Fruit fly (Drosophila melanogaster) whole organism, embryonic: ENCODE results near the gene CG31125.
A peak's percentile ranks its signal among the peaks of the same experiment; 100 is the strongest.

Experiments
- C15 ChIP-seq: fragments of 200-800 bp; sonication (Bioruptor generic); IDR thresholded peaks from 3 replicates; pipeline ENCODE4 v1.3.6; 2022; ENCODE audit warnings: missing biosample characterization, missing genetic modification characterization
- CG10431 ChIP-seq: fragments of 200-800 bp; sonication (Bioruptor generic); optimal IDR thresholded peaks from 3 replicates; lab custom pipeline; 2018; ENCODE audit warnings: missing biosample characterization, mild to moderate bottlenecking, missing genetic modification characterization
- CG10462 ChIP-seq: fragments of 200-800 bp; sonication (Bioruptor generic); optimal IDR thresholded peaks from 2 replicates; lab custom pipeline; 2016; ENCODE audit warnings: missing biosample characterization, missing genetic modification characterization
- CG11085 ChIP-seq: fragments of 200-800 bp; sonication (Bioruptor generic); IDR thresholded peaks from 2 replicates; pipeline ENCODE4 v1.3.6; 2022; ENCODE audit warnings: missing biosample characterization, missing genetic modification characterization
- CG16813 ChIP-seq: fragments of 200-800 bp; sonication (Bioruptor generic); IDR thresholded peaks from 3 replicates; pipeline ENCODE4 v1.3.6; 2022; ENCODE audit warnings: missing biosample characterization, missing genetic modification characterization; ENCODE audit not compliant: partially characterized antibody
- CG17361 ChIP-seq: fragments of 200-800 bp; sonication (Bioruptor generic); IDR thresholded peaks from 3 replicates; pipeline ENCODE4 v1.3.6; 2022; ENCODE audit warnings: missing biosample characterization, missing genetic modification characterization
- CG17802 ChIP-seq: fragments of 200-800 bp; sonication (Bioruptor generic); optimal IDR thresholded peaks from 2 replicates; lab custom pipeline; 2018; ENCODE audit warnings: missing biosample characterization, mild to moderate bottlenecking, missing genetic modification characterization, moderate library complexity
- CG30403 ChIP-seq: fragments of 200-800 bp; sonication (Bioruptor generic); optimal IDR thresholded peaks from 3 replicates; lab custom pipeline; 2016; ENCODE audit warnings: missing biosample characterization, missing genetic modification characterization
- CG31365 ChIP-seq: fragments of 200-800 bp; sonication (Bioruptor generic); optimal IDR thresholded peaks from 2 replicates; lab custom pipeline; 2018; ENCODE audit warnings: missing biosample characterization, mild to moderate bottlenecking, missing genetic modification characterization
- CG3163 ChIP-seq: fragments of 200-800 bp; sonication (Bioruptor generic); optimal IDR thresholded peaks from 3 replicates; lab custom pipeline; 2016; ENCODE audit warnings: missing biosample characterization, missing genetic modification characterization
- CG43689 ChIP-seq: fragments of 200-800 bp; sonication (Bioruptor generic); IDR thresholded peaks from 2 replicates; pipeline ENCODE4 v1.3.6; 2022; ENCODE audit warnings: missing biosample characterization, missing genetic modification characterization
- CG4424 ChIP-seq: fragments of 200-800 bp; sonication (Bioruptor generic); optimal IDR thresholded peaks from 3 replicates; lab custom pipeline; 2016; ENCODE audit warnings: missing biosample characterization, missing genetic modification characterization
- CG5245 ChIP-seq: fragments of 200-800 bp; sonication (Bioruptor generic); optimal IDR thresholded peaks from 3 replicates; lab custom pipeline; 2016; ENCODE audit warnings: missing biosample characterization, missing genetic modification characterization
- CG6272 ChIP-seq: fragments of 200-800 bp; sonication (Bioruptor generic); IDR thresholded peaks from 2 replicates; pipeline ENCODE4 v1.3.6; 2022; ENCODE audit warnings: missing biosample characterization, missing genetic modification characterization
- CG7786 ChIP-seq: fragments of 200-800 bp; sonication (Bioruptor generic); optimal IDR thresholded peaks from 2 replicates; lab custom pipeline; 2016; ENCODE audit warnings: missing biosample characterization, missing genetic modification characterization
- CG7839 ChIP-seq: fragments of 200-800 bp; sonication (Bioruptor generic); optimal IDR thresholded peaks from 3 replicates; lab custom pipeline; 2018; ENCODE audit warnings: missing biosample characterization, mild to moderate bottlenecking, missing genetic modification characterization, moderate library complexity
- CG8478 ChIP-seq: fragments of >200 bp; optimal IDR thresholded peaks from 2 replicates; lab custom pipeline; 2018
- D19B ChIP-seq: fragments of 200-800 bp; sonication (Bioruptor generic); optimal IDR thresholded peaks from 2 replicates; lab custom pipeline; 2017; ENCODE audit warnings: missing biosample characterization, mild to moderate bottlenecking, missing genetic modification characterization
- Dip3 ChIP-seq: fragments of 200-800 bp; sonication (Bioruptor generic); optimal IDR thresholded peaks from 3 replicates; lab custom pipeline; 2016; ENCODE audit warnings: missing biosample characterization, missing genetic modification characterization
- GATAe ChIP-seq: fragments of 200-800 bp; sonication (Bioruptor generic); conservative IDR thresholded peaks from 2 replicates; pipeline ENCODE4 v1.3.6; 2022; ENCODE audit warnings: missing biosample characterization, missing genetic modification characterization
- Hr39 ChIP-seq: fragments of >200 bp; optimal IDR thresholded peaks from 2 replicates; lab custom pipeline; 2017
- Jarid2 ChIP-seq: fragments of 200-800 bp; sonication (Bioruptor generic); optimal IDR thresholded peaks from 3 replicates; lab custom pipeline; 2017; ENCODE audit warnings: mild to moderate bottlenecking, missing biosample characterization, missing genetic modification reagents, missing genetic modification characterization
- Kr ChIP-seq: fragments of 200-800 bp; sonication (Bioruptor generic); optimal IDR thresholded peaks from 2 replicates; lab custom pipeline; 2017; ENCODE audit warnings: missing biosample characterization, mild to moderate bottlenecking, missing genetic modification characterization
- Lpt ChIP-seq: fragments of >200 bp; optimal IDR thresholded peaks from 2 replicates; lab custom pipeline; 2018; ENCODE audit warnings: missing biosample characterization, missing genetic modification characterization
- MBD-R2 ChIP-seq: fragments of 200-800 bp; sonication (Bioruptor generic); IDR thresholded peaks from 2 replicates; pipeline ENCODE4 v1.3.6; 2022; ENCODE audit warnings: missing biosample characterization, missing genetic modification characterization
- MESR4 ChIP-seq: fragments of 200-800 bp; sonication (Bioruptor generic); optimal IDR thresholded peaks from 2 replicates; lab custom pipeline; 2018; ENCODE audit warnings: missing biosample characterization, mild to moderate bottlenecking, missing genetic modification characterization, moderate library complexity
- Oaz ChIP-seq: fragments of 200-800 bp; sonication (Bioruptor generic); IDR thresholded peaks from 2 replicates; pipeline ENCODE4 v1.3.6; 2022; ENCODE audit warnings: missing biosample characterization, missing genetic modification characterization
- Oli ChIP-seq: fragments of 200-800 bp; sonication (Bioruptor generic); optimal IDR thresholded peaks from 2 replicates; lab custom pipeline; 2018; ENCODE audit warnings: missing biosample characterization, mild to moderate bottlenecking, missing genetic modification characterization, moderate library complexity
- Ptx1 ChIP-seq: fragments of 200-800 bp; sonication (Bioruptor generic); IDR thresholded peaks from 2 replicates; pipeline ENCODE4 v1.3.6; 2022; ENCODE audit warnings: missing biosample characterization, missing genetic modification characterization
- Usf ChIP-seq: fragments of 200-800 bp; sonication (Bioruptor generic); optimal IDR thresholded peaks from 2 replicates; lab custom pipeline; 2017; ENCODE audit warnings: missing genotype, missing biosample characterization, missing genetic modification characterization
- ab ChIP-seq: fragments of 200-800 bp; sonication (Bioruptor generic); optimal IDR thresholded peaks from 2 replicates; lab custom pipeline; 2016; ENCODE audit warnings: missing biosample characterization, missing genetic modification characterization
- cad ChIP-seq: fragments of >200 bp; optimal IDR thresholded peaks from 2 replicates; lab custom pipeline; 2017; ENCODE audit warnings: missing biosample characterization, missing genetic modification characterization
- dpn ChIP-seq, 2 experiments: fragments of 200-800 bp; sonication (Bioruptor generic); optimal IDR thresholded peaks; 3 replicates each; lab custom pipeline; 2016; ENCODE audit warnings: missing biosample characterization in 2 of 2, missing genetic modification characterization in 2 of 2
- dysf ChIP-seq: fragments of 200-800 bp; sonication (Bioruptor generic); IDR thresholded peaks from 3 replicates; pipeline ENCODE4 v1.3.6; 2022; ENCODE audit warnings: missing biosample characterization, missing genetic modification characterization
- exex ChIP-seq: fragments of 200-800 bp; sonication (Bioruptor generic); optimal IDR thresholded peaks from 4 replicates; lab custom pipeline; 2018; ENCODE audit warnings: missing biosample characterization, mild to moderate bottlenecking, missing genetic modification characterization, moderate library complexity
- eyg ChIP-seq: fragments of 200-800 bp; sonication (Bioruptor generic); optimal IDR thresholded peaks from 3 replicates; lab custom pipeline; 2016; ENCODE audit warnings: missing biosample characterization, missing genetic modification characterization
- h ChIP-seq: fragments of >200 bp; optimal IDR thresholded peaks from 2 replicates; lab custom pipeline; 2017
- hth ChIP-seq: fragments of >200 bp; optimal IDR thresholded peaks from 2 replicates; lab custom pipeline; 2017; ENCODE audit warnings: inconsistent platforms
- jigr1 ChIP-seq: fragments of 200-800 bp; sonication (Bioruptor generic); IDR thresholded peaks from 3 replicates; pipeline ENCODE4 v1.3.6; 2022; ENCODE audit warnings: missing biosample characterization, missing genetic modification characterization
- jumu ChIP-seq: fragments of 200-800 bp; sonication (Bioruptor generic); optimal IDR thresholded peaks from 3 replicates; lab custom pipeline; 2016; ENCODE audit warnings: missing biosample characterization, missing genetic modification characterization
- ken ChIP-seq: fragments of 200-800 bp; sonication (Bioruptor generic); IDR thresholded peaks from 3 replicates; pipeline ENCODE4 v1.3.6; 2022; ENCODE audit warnings: missing biosample characterization, missing genetic modification characterization
- klu ChIP-seq: fragments of 200-800 bp; sonication (Bioruptor generic); IDR thresholded peaks from 2 replicates; pipeline ENCODE4 v1.3.6; 2022; ENCODE audit warnings: missing biosample characterization, missing genetic modification characterization
- lola ChIP-seq, 3 experiments: fragments of >200 bp in 2 of 3; fragments of 200-800 bp in 1 of 3; sonication (Bioruptor generic) in 1 of 3; optimal IDR thresholded peaks; 2 replicates each; lab custom pipeline; 2017 to 2019; ENCODE audit warnings: missing biosample characterization in 3 of 3, missing genetic modification characterization in 3 of 3, mild to moderate bottlenecking in 1 of 3, moderate library complexity in 1 of 3
- luna ChIP-seq: fragments of 200-800 bp; sonication (Bioruptor generic); optimal IDR thresholded peaks from 2 replicates; lab custom pipeline; 2016; ENCODE audit warnings: missing biosample characterization, missing genetic modification characterization
- pfk ChIP-seq: fragments of 200-800 bp; sonication (Bioruptor generic); optimal IDR thresholded peaks from 2 replicates; lab custom pipeline; 2018; ENCODE audit warnings: missing biosample characterization, mild to moderate bottlenecking, missing genetic modification characterization, moderate library complexity
- ranshi ChIP-seq: fragments of 200-800 bp; sonication (Bioruptor generic); IDR thresholded peaks from 2 replicates; pipeline ENCODE4 v1.3.6; 2022; ENCODE audit warnings: missing biosample characterization, missing genetic modification characterization
- rib ChIP-seq: fragments of 200-800 bp; sonication (Bioruptor generic); IDR thresholded peaks from 2 replicates; pipeline ENCODE4 v1.3.6; 2022; ENCODE audit warnings: missing biosample characterization, missing genetic modification characterization
- ro ChIP-seq: fragments of 200-800 bp; sonication (Bioruptor generic); IDR thresholded peaks from 2 replicates; pipeline ENCODE4 v1.3.6; 2022; ENCODE audit warnings: missing biosample characterization, missing genetic modification characterization
- sisA ChIP-seq: fragments of 200-800 bp; sonication (Bioruptor generic); IDR thresholded peaks from 2 replicates; pipeline ENCODE4 v1.3.6; 2022; ENCODE audit warnings: missing biosample characterization, missing genetic modification characterization
- slbo ChIP-seq: fragments of 200-800 bp; sonication (Bioruptor generic); IDR thresholded peaks from 2 replicates; pipeline ENCODE4 v1.3.6; 2022; ENCODE audit warnings: missing biosample characterization, missing genetic modification characterization
- stc ChIP-seq: fragments of 200-800 bp; sonication (Bioruptor generic); IDR thresholded peaks from 2 replicates; pipeline ENCODE4 v1.3.6; 2022; ENCODE audit warnings: missing biosample characterization, missing genetic modification characterization
- tx ChIP-seq: fragments of 200-800 bp; sonication (Bioruptor generic); optimal IDR thresholded peaks from 2 replicates; lab custom pipeline; 2016; ENCODE audit warnings: missing biosample characterization, missing genetic modification characterization
- yki ChIP-seq: fragments of >200 bp; optimal IDR thresholded peaks from 3 replicates; lab custom pipeline; 2018
- z ChIP-seq: fragments of 200-800 bp; sonication (Bioruptor generic); IDR thresholded peaks from 3 replicates; pipeline ENCODE4 v1.3.6; 2022; ENCODE audit warnings: missing biosample characterization, missing genetic modification characterization

Gene CG31125

dm6 chr3R:24654770-24655322, at the start of gene CG31125, which contains the start of gene CG6695 (continued):
- TF ChIP-seq CG43689 (GFP tag; lab: Robert Waterston, UW) (no peak), Kr (GFP tag; lab: Kevin White, UChicago) (no peak), CG3163 (GFP tag; lab: Kevin White, UChicago) (peak; percentile 59), cad (no peak), Jarid2 (no peak), Dip3 (GFP tag; lab: Kevin White, UChicago) (peak; percentile 60), Usf (GFP tag; lab: Kevin White, UChicago) (no peak), pfk (no peak), CG6272 (no peak), rib (no peak), MBD-R2 (GFP tag; lab: Robert Waterston, UW) (peak; percentile 80), sisA (peak; percentile 22; the same call in 1 of the 2 replicates), CG30403 (GFP tag; lab: Kevin White, UChicago) (peak; percentile 63), Ptx1 (peak; percentile 53), jumu (GFP tag; lab: Kevin White, UChicago) (peak; percentile 53), GATAe (GFP tag; lab: Robert Waterston, UW) (no peak), C15 (GFP tag; lab: Robert Waterston, UW) (no peak), h (lab: Kevin White, UChicago) (no peak), exex (no peak), CG10462 (no peak), CG31365 (tag; lab: Kevin White, UChicago) (no peak), MESR4 (GFP tag; lab: Kevin White, UChicago) (peak; percentile 46), D19B (GFP tag; lab: Kevin White, UChicago) (no peak), lola (GFP tag; optimal IDR thresholded peaks at IDR 0.05; lab: Kevin White, UChicago) (peak in 1 of 3 experiments; percentile 44), ab (GFP tag; lab: Kevin White, UChicago) (no peak), luna (GFP tag; lab: Kevin White, UChicago) (peak; percentile 71), CG5245 (GFP tag; lab: Kevin White, UChicago) (no peak), Lpt (GFP tag; lab: Kevin White, UChicago) (no peak), klu (GFP tag; lab: Robert Waterston, UW) (no peak), CG17361 (GFP tag; lab: Robert Waterston, UW) (no peak; the same call in 1 of the 3 replicates), hth (no peak), CG16813 (GFP tag; lab: Robert Waterston, UW) (peak; percentile 88), CG17802 (no peak), dysf (GFP tag; lab: Robert Waterston, UW) (peak; percentile 58; the same call in 2 of the 3 replicates), tx (GFP tag; lab: Kevin White, UChicago) (peak; percentile 63), ro (no peak), slbo (GFP tag; lab: Robert Waterston, UW) (peak; percentile 67), ken (GFP tag; lab: Robert Waterston, UW) (peak; percentile 46; the same call in 1 of the 3 replicates), dpn (GFP tag; optimal IDR thresholded peaks at IDR 0.05; lab: Kevin White, UChicago) (peak; percentile 65 to 67), z (GFP tag; lab: Robert Waterston, UW) (no peak), eyg (GFP tag; lab: Kevin White, UChicago) (peak; percentile 49), CG7839 (tag; lab: Kevin White, UChicago) (no peak), jigr1 (GFP tag; lab: Robert Waterston, UW) (no peak), CG4424 (GFP tag; lab: Kevin White, UChicago) (peak; percentile 24), Oli (tag; lab: Kevin White, UChicago) (no peak), stc (GFP tag; lab: Robert Waterston, UW) (no peak), CG11085 (GFP tag; lab: Robert Waterston, UW) (no peak), Oaz (GFP tag; lab: Robert Waterston, UW) (no peak), yki (lab: Kevin White, UChicago) (no peak), CG10431 (GFP tag; lab: Kevin White, UChicago) (no peak), ranshi (GFP tag; lab: Robert Waterston, UW) (peak; percentile 15; the same call in 1 of the 2 replicates), CG7786 (GFP tag; lab: Kevin White, UChicago) (peak; percentile 71), CG8478 (lab: Kevin White, UChicago) (no peak), Hr39 (lab: Kevin White, UChicago) (no peak)
